Worm (Caenorhabditis elegans): ENCODE results near the gene F53F4.7.

ce11 chrV:13565197-13565596 lies 48.6 kb downstream of the F53F4.7 start:
- TF ChIP-seq him-1 (tag; optimal IDR thresholded peaks at IDR 0.05): no peak
- TF ChIP-seq W03F9.2 (tag; optimal IDR thresholded peaks at IDR 0.05): peak; percentile 85

Data from whole organism, L4/young adult.